Fruit fly (Drosophila melanogaster) S2 (cell line): Measurements from ENCODE around the gene IntS4.
A peak's percentile ranks its signal among the peaks of the same experiment; 100 is the strongest.

Experiments used
- CG8478 ChIP-seq: fragments of >200 bp; optimal IDR thresholded peaks from 2 replicates; lab custom pipeline; 2018
- CTCF ChIP-seq, 2 experiments: fragments of >200 bp; optimal IDR thresholded peaks; 2 replicates each; lab custom pipeline; 2018

The IntS4 gene

DNA sequence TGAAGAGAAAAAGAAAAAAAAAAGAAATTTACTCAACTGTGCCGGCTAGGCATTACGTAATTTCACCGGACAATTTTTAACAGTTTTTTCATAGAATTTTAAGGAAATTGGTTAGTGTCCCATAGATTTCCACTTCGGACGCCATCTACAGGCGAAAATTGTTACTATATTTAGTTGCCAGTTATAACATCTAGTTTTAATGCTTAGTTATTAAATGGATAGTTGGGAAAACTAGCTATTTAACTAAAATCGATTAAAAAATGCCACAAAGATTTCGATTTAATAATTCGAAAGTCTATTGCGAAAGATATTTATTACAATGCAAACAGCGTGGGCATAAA is 24.3 kb downstream of the IntS4 start:
- TF ChIP-seq CTCF (optimal IDR thresholded peaks at IDR 0.05; lab: Kevin White, UChicago): peak; percentile 35 to 65
- TF ChIP-seq CG8478 (lab: Kevin White, UChicago): no peak

DNA sequence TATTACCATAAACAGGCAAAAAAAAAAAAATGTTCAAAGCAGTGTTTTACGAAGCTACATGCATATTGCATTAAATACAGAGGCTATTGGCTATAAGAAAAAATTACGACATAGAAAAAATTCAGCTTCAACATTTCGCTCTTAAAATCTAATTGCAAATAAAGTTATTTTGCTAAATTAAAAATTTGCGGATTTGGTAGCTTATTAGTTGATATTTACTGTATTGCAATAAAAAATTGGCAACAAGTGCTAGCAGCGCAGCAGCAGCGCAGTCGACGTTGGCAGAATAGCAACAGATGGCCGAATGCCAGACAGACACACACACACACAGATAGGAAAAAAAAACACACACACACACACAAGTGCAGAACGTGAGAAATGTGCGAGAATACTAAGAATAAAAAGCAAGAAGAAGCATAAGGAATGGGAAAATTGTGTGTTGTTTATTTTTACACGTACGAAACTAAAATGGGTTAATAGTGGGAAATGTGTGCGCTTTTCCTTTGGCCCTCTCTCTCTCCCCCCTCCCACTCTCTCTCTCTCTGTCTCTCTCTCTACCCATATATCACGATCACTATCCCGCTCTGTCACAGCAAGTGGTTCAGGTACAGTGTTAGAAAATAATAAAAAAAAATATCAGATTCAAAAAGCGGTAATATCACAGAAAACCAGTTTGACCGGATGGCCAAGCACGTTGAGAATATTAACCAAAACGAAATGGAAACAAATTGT is 24.8 kb downstream of the IntS4 start:
- no peak for TF ChIP-seq CG8478 (lab: Kevin White, UChicago)
- TF ChIP-seq CTCF (optimal IDR thresholded peaks at IDR 0.05; lab: Kevin White, UChicago): no peak

DNA sequence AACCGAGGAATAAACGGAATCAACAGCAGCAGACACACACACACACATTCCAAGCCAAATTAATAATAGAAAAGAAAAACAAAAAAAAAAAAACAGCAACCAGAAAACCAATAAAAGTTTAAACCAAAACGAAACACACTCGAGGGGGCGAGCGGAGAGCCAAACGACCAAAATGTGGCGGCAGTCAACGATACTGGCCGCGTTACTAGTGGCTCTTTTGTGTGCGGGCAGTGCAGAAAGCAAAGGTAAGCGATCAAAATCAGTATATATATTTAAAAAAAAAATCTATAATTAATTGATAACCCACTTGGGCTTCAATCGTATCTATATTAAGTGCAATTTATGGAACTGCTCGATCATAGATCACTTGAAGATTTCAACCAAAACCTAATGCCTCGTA is 26.8 kb downstream of the IntS4 start:
- TF ChIP-seq CG8478 (lab: Kevin White, UChicago): no peak
- no peak for TF ChIP-seq CTCF (optimal IDR thresholded peaks at IDR 0.05; lab: Kevin White, UChicago)

DNA sequence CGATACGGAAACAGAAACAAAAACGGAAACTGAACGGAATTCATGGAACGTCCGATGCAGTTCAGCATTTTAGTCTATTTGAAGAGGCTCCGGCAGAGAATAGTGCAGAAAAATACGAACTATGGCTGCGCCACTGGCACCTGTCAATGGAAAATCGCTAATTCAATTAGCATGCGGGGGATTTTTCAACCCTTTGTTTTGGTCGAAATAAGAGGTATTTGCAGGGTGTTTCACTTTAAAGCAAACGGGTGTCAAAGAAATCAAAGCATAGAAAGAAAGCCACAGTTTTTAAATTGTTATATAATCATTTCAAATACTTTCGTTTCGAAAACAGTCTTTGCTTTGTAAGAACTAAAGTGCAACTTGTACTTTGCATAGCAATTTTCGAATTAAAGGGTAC is 29.0 kb downstream of the IntS4 start, which contains the start of gene PIP82:
Gene PIP82, minus strand, starts transcription at position 101 of the 400 bp plus-strand sequence.
- TF ChIP-seq CTCF (optimal IDR thresholded peaks at IDR 0.05; lab: Kevin White, UChicago): no peak
- no peak for TF ChIP-seq CG8478 (lab: Kevin White, UChicago)

DNA sequence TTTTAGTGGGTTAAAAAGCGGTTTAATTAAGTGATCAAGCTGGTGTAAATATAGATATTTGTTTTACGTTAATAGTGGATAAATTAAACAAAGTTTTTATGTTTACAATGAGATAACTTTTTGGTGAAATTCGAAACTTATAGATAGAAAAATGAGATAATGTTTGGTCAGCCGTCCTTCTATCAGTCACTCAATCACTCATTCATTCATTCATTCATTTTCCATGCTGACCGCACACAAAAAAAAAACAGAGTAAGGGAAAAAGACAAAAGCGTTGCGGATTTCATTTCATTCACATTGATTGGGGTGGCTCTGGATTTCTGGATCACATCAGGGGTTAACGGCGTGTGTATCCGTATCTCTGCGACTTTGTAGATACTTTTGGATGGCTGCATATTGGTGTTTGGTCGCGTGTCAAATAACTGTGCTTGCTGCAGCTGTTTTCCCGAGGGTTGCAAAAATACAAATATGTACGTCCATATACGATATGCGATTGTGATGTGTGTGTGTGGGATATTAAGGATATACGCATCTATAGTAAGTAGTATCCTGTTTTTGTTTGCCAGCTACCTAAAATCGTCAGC is 34.9 kb downstream of the IntS4 start:
- TF ChIP-seq CG8478 (lab: Kevin White, UChicago) (no peak), CTCF (optimal IDR thresholded peaks at IDR 0.05; lab: Kevin White, UChicago) (no peak)

DNA sequence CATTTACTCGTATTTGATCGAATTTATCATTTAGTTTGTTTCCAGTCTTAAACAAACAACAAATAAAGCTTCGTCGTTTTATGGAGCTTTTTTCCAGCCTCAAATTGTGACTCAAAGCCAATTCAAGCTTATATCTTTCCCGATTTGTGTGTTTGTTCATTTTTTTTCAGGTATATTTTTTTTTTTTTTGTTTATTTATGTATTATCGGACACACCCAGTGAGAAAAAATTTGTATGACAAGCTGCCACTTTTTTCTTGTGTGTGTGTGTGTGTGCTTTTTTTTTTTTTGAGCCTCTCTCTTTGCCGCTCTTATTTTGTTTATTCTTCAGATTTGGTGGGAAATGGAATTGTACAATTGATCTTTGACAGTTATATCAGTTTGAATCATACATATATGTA is 36.1 kb downstream of the IntS4 start:
- no peak for TF ChIP-seq CG8478 (lab: Kevin White, UChicago)
- no peak for TF ChIP-seq CTCF (optimal IDR thresholded peaks at IDR 0.05; lab: Kevin White, UChicago)

DNA sequence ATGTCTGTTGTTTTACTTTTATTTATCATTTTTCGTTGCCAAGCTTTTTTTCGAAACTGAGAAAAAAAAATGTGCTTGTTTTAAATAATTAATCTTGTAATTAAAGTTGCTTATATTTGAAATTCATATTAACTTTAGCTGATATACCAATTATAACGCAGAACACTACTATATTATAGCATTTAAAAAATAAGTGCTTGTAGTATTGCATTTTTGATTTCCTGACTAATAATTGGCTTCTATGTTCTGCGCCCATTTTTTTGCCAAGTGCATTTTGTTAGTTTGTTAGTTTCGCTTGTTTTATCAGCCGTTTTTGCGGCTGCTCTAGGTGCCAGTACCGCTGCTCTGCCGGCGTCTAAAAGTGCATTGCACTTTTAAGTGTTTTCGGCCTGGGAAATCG is 37.1 kb downstream of the IntS4 start:
- TF ChIP-seq CTCF (optimal IDR thresholded peaks at IDR 0.05; lab: Kevin White, UChicago) (no peak), CG8478 (lab: Kevin White, UChicago) (no peak)

DNA sequence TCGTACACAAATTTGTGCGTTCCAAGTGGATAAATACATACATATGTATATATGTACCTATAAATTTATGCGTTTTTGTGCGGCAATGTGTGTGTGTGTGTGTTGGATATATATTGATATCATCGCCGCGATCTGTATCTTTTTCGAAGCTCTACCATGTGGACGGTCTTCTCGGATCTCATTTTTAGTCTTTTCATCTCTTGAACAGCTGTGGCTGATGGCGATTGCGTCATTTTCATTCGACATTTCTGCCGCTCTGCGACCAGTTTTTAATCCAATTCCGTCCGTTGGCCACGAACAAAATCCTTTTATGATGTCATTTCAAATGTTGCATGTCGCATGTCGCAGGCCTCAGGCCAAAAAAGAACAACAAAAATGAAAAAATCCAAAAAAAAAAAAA is 38.1 kb downstream of the IntS4 start:
- no peak for TF ChIP-seq CTCF (optimal IDR thresholded peaks at IDR 0.05; lab: Kevin White, UChicago)
- no peak for TF ChIP-seq CG8478 (lab: Kevin White, UChicago)

DNA sequence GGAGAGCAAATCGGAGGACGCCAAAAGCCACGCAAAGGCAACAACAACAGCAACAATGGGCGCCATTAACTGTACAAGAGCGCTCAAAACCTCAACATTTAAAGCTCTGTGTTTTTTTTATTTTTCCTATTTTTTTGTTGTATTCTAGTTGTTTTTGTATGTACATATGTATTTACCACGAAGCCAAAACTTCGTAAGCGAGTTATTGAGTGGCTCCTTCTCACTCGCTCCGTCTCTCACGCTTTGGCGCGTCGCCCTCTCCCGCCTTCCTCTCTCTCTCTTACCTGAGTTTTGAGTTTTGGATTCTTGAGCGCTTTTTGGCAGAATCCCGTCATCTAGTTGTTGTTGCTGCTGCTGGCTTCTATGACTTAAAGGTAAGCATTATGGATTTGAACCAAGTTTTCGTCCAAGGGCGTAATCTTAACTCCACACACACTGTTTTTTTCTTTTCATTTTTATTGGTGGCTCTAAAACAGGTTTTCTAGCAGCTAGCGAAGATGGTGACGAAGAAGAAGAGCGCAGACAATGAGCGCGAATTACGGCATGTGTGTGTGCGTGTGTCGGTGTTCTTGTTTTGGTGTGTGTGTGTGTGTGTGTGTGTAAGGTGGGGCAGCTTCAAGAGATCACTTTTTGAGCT is 40.4 kb downstream of the IntS4 start:
- TF ChIP-seq CTCF (optimal IDR thresholded peaks at IDR 0.05; lab: Kevin White, UChicago) (no peak), CG8478 (lab: Kevin White, UChicago) (no peak)

DNA sequence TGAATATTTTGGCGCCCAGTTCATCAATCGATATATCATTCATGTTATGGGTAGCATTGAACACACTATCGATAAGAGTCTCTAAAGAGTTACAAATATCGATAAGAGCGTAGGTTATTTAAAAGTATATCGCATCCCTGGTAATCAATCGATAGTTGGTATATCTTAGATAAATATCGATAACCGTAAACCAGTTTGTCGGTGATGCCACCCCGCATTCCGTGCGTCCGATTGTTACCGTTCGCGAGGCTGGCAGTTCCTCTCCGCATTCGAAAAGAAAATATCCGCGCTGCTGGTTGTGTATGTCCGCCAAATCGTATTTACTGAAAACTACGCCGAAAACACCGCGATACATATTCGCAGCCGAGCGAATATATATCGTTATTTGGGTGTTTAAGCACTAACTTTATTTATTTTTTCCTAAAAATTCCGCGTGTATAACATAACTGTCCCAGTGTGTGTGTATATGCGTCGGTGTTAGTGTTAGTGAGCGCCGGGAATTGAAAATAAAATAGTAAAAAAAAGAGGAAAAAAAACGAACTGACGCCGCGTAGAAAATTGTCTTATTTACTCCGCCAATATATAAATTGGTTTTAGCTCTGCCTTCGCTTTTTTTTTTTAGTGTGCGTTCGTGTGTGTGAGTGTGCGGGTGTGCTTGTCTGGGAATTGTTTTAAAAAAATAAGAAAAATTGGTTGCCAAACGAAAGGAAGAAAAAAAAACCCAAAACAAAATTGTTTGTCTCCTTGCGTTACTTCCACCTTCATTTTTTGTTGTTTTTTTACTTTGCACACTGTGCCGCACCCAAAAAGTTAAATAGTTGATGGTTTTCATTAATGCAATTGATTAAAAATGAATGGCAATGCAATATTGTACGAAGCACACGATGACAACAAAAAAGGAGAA is 41.2 kb downstream of the IntS4 start, which contains the start of gene Nrg:
Gene Nrg, plus strand, starts transcription at position 253 of the 904 bp plus-strand sequence.
- TF ChIP-seq CTCF (optimal IDR thresholded peaks at IDR 0.05; lab: Kevin White, UChicago): peak; percentile 31 to 46
- no peak for TF ChIP-seq CG8478 (lab: Kevin White, UChicago)

DNA sequence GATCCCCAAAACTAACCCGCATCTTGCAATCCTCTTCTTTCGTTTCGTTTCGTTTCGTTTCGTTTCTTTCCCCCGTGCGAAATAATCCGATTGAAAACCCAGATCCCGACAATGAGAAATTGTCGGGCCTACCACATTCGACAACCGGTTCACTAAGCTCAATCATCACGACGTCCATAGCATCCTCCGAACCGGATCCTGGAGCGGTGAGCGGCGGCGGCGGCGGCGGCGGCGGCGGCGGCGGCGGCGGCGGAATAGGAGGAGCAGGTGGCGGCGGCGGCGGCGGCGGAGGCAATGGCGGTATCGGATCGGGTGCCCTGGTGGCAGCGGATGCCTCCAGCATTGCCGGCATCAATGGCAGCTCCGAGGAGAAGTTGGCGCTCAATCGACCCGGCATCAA is 46.3 kb downstream of the IntS4 start:
- TF ChIP-seq CG8478 (lab: Kevin White, UChicago): no peak
- no peak for TF ChIP-seq CTCF (optimal IDR thresholded peaks at IDR 0.05; lab: Kevin White, UChicago)

DNA sequence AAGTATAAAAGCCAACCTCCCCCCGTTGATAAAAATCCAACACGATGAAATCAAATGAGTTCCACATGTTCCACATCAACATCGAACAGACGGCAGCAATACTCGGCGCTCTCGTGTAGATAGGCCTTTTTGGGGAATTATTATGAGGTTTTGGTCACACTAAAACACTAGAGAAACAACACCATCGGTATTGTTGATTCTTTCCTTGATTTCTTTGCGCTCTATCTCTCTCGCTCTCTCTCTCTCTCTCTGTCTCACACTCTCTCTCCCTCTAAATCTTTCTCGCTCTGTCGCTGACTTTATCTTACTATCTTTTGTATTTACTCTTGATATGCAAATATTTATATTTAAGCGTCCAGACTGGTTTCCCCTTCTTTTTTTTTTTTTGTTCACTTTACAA is 47.9 kb downstream of the IntS4 start:
- TF ChIP-seq CG8478 (lab: Kevin White, UChicago) (no peak), CTCF (optimal IDR thresholded peaks at IDR 0.05; lab: Kevin White, UChicago) (no peak)
